Worm (Caenorhabditis elegans): ENCODE results near the gene svop-1.
A peak's percentile ranks its signal among the peaks of the same experiment; 100 is the strongest.

Gene svop-1

ce11 chrIII:8904914-8905665, 19.8 kb upstream of the svop-1 start, which contains the start of gene unc-32 (continued):
- TF ChIP-seq ceh-2 (tag; optimal IDR thresholded peaks at IDR 0.05) (no peak), ceh-9 (tag; optimal IDR thresholded peaks at IDR 0.05) (no peak), zip-5 (tag; optimal IDR thresholded peaks at IDR 0.05) (no peak), dmd-4 (tag; optimal IDR thresholded peaks at IDR 0.05; ENCODE audit: borderline replicate concordance) (no peak)

- TF ChIP-seq hlh-13 (GFP tag; optimal IDR thresholded peaks at IDR 0.05) (no peak), pqm-1 (tag; optimal IDR thresholded peaks at IDR 0.05) (peak; percentile 29), F13H6.1 (tag; optimal IDR thresholded peaks at IDR 0.05) (no peak), ceh-19 (GFP tag; optimal IDR thresholded peaks at IDR 0.05) (no peak), fkh-6 (tag; optimal IDR thresholded peaks at IDR 0.05) (no peak), nhr-11 (tag; optimal IDR thresholded peaks at IDR 0.05) (no peak), Y22D7AL.16 (tag; optimal IDR thresholded peaks at IDR 0.05) (no peak), ceh-24 (tag; optimal IDR thresholded peaks at IDR 0.05) (no peak), dve-1 (tag; optimal IDR thresholded peaks at IDR 0.05) (peak; percentile 49), eyg-1 (tag; optimal IDR thresholded peaks at IDR 0.05) (no peak), gmeb-2 (tag; optimal IDR thresholded peaks at IDR 0.05) (no peak), lin-11 (tag; optimal IDR thresholded peaks at IDR 0.05) (no peak), unc-55 (GFP tag; optimal IDR thresholded peaks at IDR 0.05) (peak; percentile 70), rnt-1 (tag; optimal IDR thresholded peaks at IDR 0.05) (peak; percentile 63), pros-1 (tag; optimal IDR thresholded peaks at IDR 0.05) (peak; percentile 69), ahr-1 (tag; optimal IDR thresholded peaks at IDR 0.05) (no peak), sdc-2 (tag; optimal IDR thresholded peaks at IDR 0.05) (peak; percentile 39), npax-4 (tag; optimal IDR thresholded peaks at IDR 0.05) (no peak), ets-4 (tag; optimal IDR thresholded peaks at IDR 0.05) (peak; percentile 39), nfya-1 (tag; optimal IDR thresholded peaks at IDR 0.05) (peak; percentile 98), tbx-7 (tag; optimal IDR thresholded peaks at IDR 0.05) (no peak), zip-5 (tag; optimal IDR thresholded peaks at IDR 0.05) (no peak), hlh-30 (tag; optimal IDR thresholded peaks at IDR 0.05; ENCODE audit: insufficient read depth) (peak; percentile 72), hlh-15 (tag; optimal IDR thresholded peaks at IDR 0.05) (no peak), K02D7.2 (tag; optimal IDR thresholded peaks at IDR 0.05) (no peak), ceh-34 (tag; optimal IDR thresholded peaks at IDR 0.05) (peak; percentile 70), unc-42 (tag; optimal IDR thresholded peaks at IDR 0.05) (peak; percentile 61), ceh-18 (tag; optimal IDR thresholded peaks at IDR 0.05) (peak; percentile 88), fax-1 (tag; optimal IDR thresholded peaks at IDR 0.05) (no peak), fkh-10 (GFP tag; optimal IDR thresholded peaks at IDR 0.05) (no peak), hlh-6 (tag; optimal IDR thresholded peaks at IDR 0.05) (no peak), pha-2 (tag; optimal IDR thresholded peaks at IDR 0.05) (no peak), elt-4 (tag; optimal IDR thresholded peaks at IDR 0.05) (no peak), pha-4 (tag; optimal IDR thresholded peaks at IDR 0.05) (no peak), sox-2 (GFP tag; IDR thresholded peaks at IDR 0.05) (no peak), elt-2 (tag; optimal IDR thresholded peaks at IDR 0.05) (peak; percentile 27), ceh-30 (tag; optimal IDR thresholded peaks at IDR 0.05) (no peak), ttx-3 (tag; optimal IDR thresholded peaks at IDR 0.05) (no peak), unc-3 (GFP tag; conservative IDR thresholded peaks at IDR 0.05) (no peak), unc-3 (tag; optimal IDR thresholded peaks at IDR 0.05) (no peak), ceh-31 (tag; optimal IDR thresholded peaks at IDR 0.05) (peak; percentile 80), che-1 (tag; optimal IDR thresholded peaks at IDR 0.05) (no peak), ceh-9 (tag; optimal IDR thresholded peaks at IDR 0.05) (no peak), C38D4.7 (GFP tag; optimal IDR thresholded peaks at IDR 0.05) (no peak), C08G9.2 (tag; optimal IDR thresholded peaks at IDR 0.05) (no peak), ceh-14 (tag; optimal IDR thresholded peaks at IDR 0.05) (peak; percentile 24), unc-86 (tag; optimal IDR thresholded peaks at IDR 0.05) (peak; percentile 30), sox-4 (tag; optimal IDR thresholded peaks at IDR 0.05) (no peak), ref-2 (tag; optimal IDR thresholded peaks at IDR 0.05) (peak; percentile 53)
These were observed 18.8 kb upstream of the svop-1 start, which contains the start of gene lin-9 for ce11 chrIII:8904044-8904443. Gene lin-9, minus strand, starts transcription at chrIII:8904131.
